Fruit fly (Drosophila melanogaster): ENCODE measurements around the gene rdx.

Gene rdx

DNA sequence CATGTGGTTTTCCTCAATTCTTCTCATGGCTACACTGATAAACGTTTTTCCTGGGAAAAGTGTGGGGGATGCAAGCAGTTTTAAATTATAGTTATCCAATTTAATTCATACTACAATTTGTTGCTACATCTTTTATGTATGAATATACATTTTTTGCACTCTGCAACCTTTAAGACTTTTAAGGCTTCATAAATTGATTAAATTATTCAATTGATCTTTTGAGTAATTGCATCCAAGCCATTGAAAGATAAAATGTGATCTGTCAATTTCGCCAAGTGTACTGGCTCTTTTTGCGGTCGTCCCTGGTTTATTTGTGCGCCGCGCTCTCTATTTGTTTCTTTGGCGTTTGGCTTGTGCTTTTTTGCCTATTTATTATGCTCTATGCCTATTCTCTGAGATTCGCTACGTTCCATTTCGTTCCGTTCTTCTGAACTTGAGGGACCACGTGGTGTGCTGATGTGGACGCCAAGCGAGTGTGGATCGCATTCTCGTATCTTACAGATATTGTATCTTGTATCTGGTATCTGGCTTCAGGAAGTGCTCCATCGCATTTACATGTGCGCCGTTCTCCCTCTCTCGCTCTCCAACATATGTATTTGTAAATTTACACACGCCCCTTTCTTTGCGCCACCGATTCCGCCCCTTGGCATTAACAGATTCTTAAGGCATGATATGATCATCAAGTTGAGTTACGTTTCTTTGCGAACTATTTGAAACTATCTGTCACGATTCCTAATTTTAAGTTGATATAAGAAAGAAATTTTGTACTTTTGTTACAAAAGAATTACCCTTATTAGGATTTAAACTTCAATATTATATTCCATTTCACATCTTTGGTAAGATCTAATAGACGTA is 20.6 kb upstream of the rdx start (continued):
- TF ChIP-seq zf30C (GFP tag; optimal IDR thresholded peaks at IDR 0.05) (peak; percentile 63), CG9609 (GFP tag; optimal IDR thresholded peaks at IDR 0.05) (peak; percentile 81), Bteb2 (GFP tag; optimal IDR thresholded peaks at IDR 0.05) (peak; percentile 93), CG14710 (tag; optimal IDR thresholded peaks at IDR 0.05) (no peak), tio (GFP tag; optimal IDR thresholded peaks at IDR 0.05) (peak; percentile 85), unc-4 (GFP tag; IDR thresholded peaks at IDR 0.05; ENCODE audit: partially characterized antibody) (no peak), seq (GFP tag; IDR thresholded peaks at IDR 0.05) (peak; percentile 87), CG3726 (GFP tag; IDR thresholded peaks at IDR 0.05) (peak; percentile 75; the same call in 2 of the 3 replicates), CG18619 (GFP tag; optimal IDR thresholded peaks at IDR 0.05) (peak; percentile 88), schlank (tag; optimal IDR thresholded peaks at IDR 0.05) (peak; percentile 86), CG7963 (GFP tag; IDR thresholded peaks at IDR 0.05; ENCODE audit: partially characterized antibody) (no peak), tap (tag; optimal IDR thresholded peaks at IDR 0.05) (peak; percentile 67), Oli (tag; optimal IDR thresholded peaks at IDR 0.05) (peak; percentile 84), cg (GFP tag; optimal IDR thresholded peaks at IDR 0.05) (no peak), hb (GFP tag; IDR thresholded peaks at IDR 0.05; ENCODE audit: partially characterized antibody) (no peak), CG8359 (GFP tag; optimal IDR thresholded peaks at IDR 0.05; ENCODE audit: borderline replicate concordance) (no peak), Adf1 (GFP tag; IDR thresholded peaks at IDR 0.05) (peak; percentile 75), YL-1 (GFP tag; optimal IDR thresholded peaks at IDR 0.05) (peak; percentile 11), sug (tag; optimal IDR thresholded peaks at IDR 0.05) (peak; percentile 82), Optix (GFP tag; IDR thresholded peaks at IDR 0.05) (0 out of 3 replicates have a peak, but pooled peaks have one; percentile 13), mld (GFP tag; IDR thresholded peaks at IDR 0.05; ENCODE audit: partially characterized antibody) (no peak), CG17328 (GFP tag; IDR thresholded peaks at IDR 0.05) (peak; percentile 58; the same call in 1 of the 2 replicates), CG14441 (GFP tag; IDR thresholded peaks at IDR 0.05) (peak; percentile 87), Blimp-1 (GFP tag; optimal IDR thresholded peaks at IDR 0.05) (peak; percentile 54), disco-r (GFP tag; optimal IDR thresholded peaks at IDR 0.05) (peak; percentile 83), az2 (GFP tag; optimal IDR thresholded peaks at IDR 0.05) (peak; percentile 72), CG6813 (GFP tag; optimal IDR thresholded peaks at IDR 0.05) (peak; percentile 82), CG9437 (GFP tag; optimal IDR thresholded peaks at IDR 0.05) (peak; percentile 48), Rfx (GFP tag; IDR thresholded peaks at IDR 0.05) (peak; percentile 96), lmd (GFP tag; IDR thresholded peaks at IDR 0.05) (peak; percentile 94), Six4 (GFP tag; optimal IDR thresholded peaks at IDR 0.05) (peak; percentile 45), kah (GFP tag; optimal IDR thresholded peaks at IDR 0.05) (peak; percentile 29), trem (tag; optimal IDR thresholded peaks at IDR 0.05) (peak; percentile 16), Dbx (GFP tag; IDR thresholded peaks at IDR 0.05) (peak; percentile 89), bigmax (GFP tag; optimal IDR thresholded peaks at IDR 0.05) (no peak), tna (GFP tag; IDR thresholded peaks at IDR 0.05; ENCODE audit: partially characterized antibody) (no peak), CG2120 (GFP tag; optimal IDR thresholded peaks at IDR 0.05) (peak; percentile 97), org-1 (GFP tag; optimal IDR thresholded peaks at IDR 0.05) (peak; percentile 86), esg (GFP tag; conservative IDR thresholded peaks at IDR 0.05) (peak; percentile 80), pho (GFP tag; optimal IDR thresholded peaks at IDR 0.05) (peak; percentile 94), E2f2 (GFP tag; IDR thresholded peaks at IDR 0.05) (peak; percentile 67), pros (GFP tag; optimal IDR thresholded peaks at IDR 0.05) (no peak), lbe (GFP tag; optimal IDR thresholded peaks at IDR 0.05) (no peak), maf-S (GFP tag; optimal IDR thresholded peaks at IDR 0.05) (peak; percentile 86), ase (GFP tag; IDR thresholded peaks at IDR 0.05) (peak; percentile 70; the same call in 2 of the 3 replicates), CG1233 (GFP tag; optimal IDR thresholded peaks at IDR 0.05) (peak; percentile 75), Atf-2 (GFP tag; optimal IDR thresholded peaks at IDR 0.05) (peak; percentile 82), gcm2 (GFP tag; optimal IDR thresholded peaks at IDR 0.05) (no peak)

Data from whole organism, embryonic.